Worm (Caenorhabditis elegans): Measurements from ENCODE around the gene K01A11.3.

Gene K01A11.3

DNA sequence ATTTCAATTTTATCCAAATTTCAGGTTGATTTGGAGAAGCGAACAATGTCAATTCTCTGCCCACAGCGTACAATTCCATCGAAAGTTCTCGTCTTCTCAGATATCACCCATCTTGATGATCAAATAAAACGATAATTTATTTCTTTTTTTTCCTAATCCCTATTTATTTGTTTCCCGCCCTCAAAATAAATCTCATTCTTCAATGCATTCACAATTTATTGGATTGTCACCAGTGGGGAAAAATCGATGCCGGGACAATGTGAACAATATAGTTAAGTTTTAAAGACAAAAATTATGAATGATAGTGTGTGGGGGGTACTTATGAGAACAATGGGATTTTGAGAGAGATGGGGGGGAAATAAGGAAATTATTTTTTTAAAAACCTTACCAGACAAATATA, 52.0 kb downstream of the K01A11.3 start:
- no peak for TF ChIP-seq egl-27 (tag; optimal IDR thresholded peaks at IDR 0.05)
- no peak for TF ChIP-seq F13H6.1 (tag; optimal IDR thresholded peaks at IDR 0.05)
- no peak for TF ChIP-seq fos-1 (tag; optimal IDR thresholded peaks at IDR 0.05)
- no peak for TF ChIP-seq nhr-21 (tag; optimal IDR thresholded peaks at IDR 0.05)
- TF ChIP-seq C34F6.9 (tag; optimal IDR thresholded peaks at IDR 0.05) = no peak
- TF ChIP-seq ztf-11 (tag; optimal IDR thresholded peaks at IDR 0.05) = no peak
- TF ChIP-seq unc-55 (GFP tag; optimal IDR thresholded peaks at IDR 0.05) = no peak
- no peak for TF ChIP-seq blmp-1 (tag; optimal IDR thresholded peaks at IDR 0.05; ENCODE audit: insufficient read depth)
- no peak for TF ChIP-seq ama-1 (optimal IDR thresholded peaks at IDR 0.05)
- TF ChIP-seq alr-1 (tag; optimal IDR thresholded peaks at IDR 0.05) = no peak
- TF ChIP-seq nhr-10 (tag; optimal IDR thresholded peaks at IDR 0.05) = no peak

DNA sequence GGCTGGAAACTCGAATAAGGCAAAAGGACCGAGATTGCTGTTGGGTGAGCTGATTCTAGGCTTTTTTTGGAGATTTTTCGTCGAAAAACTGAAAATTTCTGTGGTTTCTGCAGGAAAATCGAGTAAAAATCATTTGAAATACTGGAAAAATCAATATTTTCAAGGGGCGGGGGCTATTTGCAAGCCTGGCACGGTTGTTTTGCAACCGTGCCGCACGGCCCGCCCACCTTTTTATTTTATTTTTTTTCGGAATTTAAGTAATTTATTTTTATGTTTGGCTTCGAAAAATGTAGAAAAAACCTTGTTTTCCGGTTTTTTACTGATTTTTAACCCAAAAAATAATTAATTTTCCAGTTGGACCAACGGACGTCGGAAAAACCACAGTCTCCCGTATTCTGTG, 53.9 kb downstream of the K01A11.3 start:
- TF ChIP-seq unc-55 (GFP tag; optimal IDR thresholded peaks at IDR 0.05) (peak; percentile 31), peb-1 (tag; optimal IDR thresholded peaks at IDR 0.05) (no peak), gmeb-1 (tag; optimal IDR thresholded peaks at IDR 0.05) (no peak), ztf-4 (tag; optimal IDR thresholded peaks at IDR 0.05) (no peak), elt-1 (tag; optimal IDR thresholded peaks at IDR 0.05) (no peak), nhr-10 (tag; optimal IDR thresholded peaks at IDR 0.05) (no peak), ceh-16 (tag; optimal IDR thresholded peaks at IDR 0.05) (no peak), nhr-25 (tag; optimal IDR thresholded peaks at IDR 0.05) (no peak), fos-1 (tag; optimal IDR thresholded peaks at IDR 0.05) (no peak)

- peak; percentile 7 for TF ChIP-seq ztf-4 (tag; optimal IDR thresholded peaks at IDR 0.05)
- no peak for TF ChIP-seq peb-1 (tag; optimal IDR thresholded peaks at IDR 0.05)
- peak; percentile 21 for TF ChIP-seq lin-13 (GFP tag; optimal IDR thresholded peaks at IDR 0.05)
Observed at ce11 chrIII:3397678-3398077, 54.7 kb downstream of the K01A11.3 start, which contains the start of gene clpf-1. Gene clpf-1 (plus strand): TSS chrIII:3397743.

Data from whole organism, L2 larva.